Fruit fly (Drosophila melanogaster) whole organism, adult: Measurements from ENCODE around the gene CG8004.

Source experiments
- CG11617 ChIP-seq: fragments of 200-800 bp; sonication (Bioruptor generic); optimal IDR thresholded peaks from 2 replicates; lab custom pipeline; 2017; ENCODE audit warnings: mild to moderate bottlenecking, missing biosample characterization, missing genetic modification reagents, missing genetic modification characterization
- CG14711 ChIP-seq: fragments of 200-800 bp; sonication (Bioruptor generic); optimal IDR thresholded peaks from 2 replicates; lab custom pipeline; 2018; ENCODE audit warnings: missing biosample characterization, mild to moderate bottlenecking, missing genetic modification characterization, moderate library complexity
- CG7101 ChIP-seq: fragments of 200-800 bp; sonication (Bioruptor generic); optimal IDR thresholded peaks from 2 replicates; lab custom pipeline; 2018; ENCODE audit warnings: missing biosample characterization, mild to moderate bottlenecking, missing genetic modification characterization, moderate library complexity
- Mnt ChIP-seq: fragments of 200-800 bp; sonication (Bioruptor generic); optimal IDR thresholded peaks from 2 replicates; lab custom pipeline; 2016; ENCODE audit warnings: missing biosample characterization, mild to moderate bottlenecking, missing genetic modification characterization
- kay ChIP-seq: fragments of 200-800 bp; sonication (Bioruptor generic); peaks from one replicate; lab custom pipeline; 2016; ENCODE audit warnings: missing biosample characterization, missing genetic modification characterization, borderline replicate concordance
- toe ChIP-seq: fragments of 200-800 bp; sonication (Bioruptor generic); optimal IDR thresholded peaks from 2 replicates; lab custom pipeline; 2016; ENCODE audit warnings: missing biosample characterization, missing genetic modification characterization

- peak; percentile 93 for TF ChIP-seq kay
- no peak for TF ChIP-seq CG11617 (GFP tag; lab: Kevin White, UChicago)
- TF ChIP-seq toe (GFP tag; lab: Kevin White, UChicago), result no peak
- TF ChIP-seq CG7101 (tag; lab: Kevin White, UChicago), result no peak
- TF ChIP-seq CG14711 (tag; lab: Kevin White, UChicago), result no peak
- no peak for TF ChIP-seq Mnt (GFP tag; lab: Kevin White, UChicago)
Observed at dm6 chr3L:19941162-19941561, 12.9 kb upstream of the CG8004 start.
